Fruit fly (Drosophila melanogaster) whole organism, wandering third instar larva: ENCODE results near the gene B9d2.

ENCODE experiments used
- Abd-B ChIP-seq: fragments of >200 bp; optimal IDR thresholded peaks from 2 replicates; lab custom pipeline; 2017; ENCODE audit warnings: missing biosample characterization, missing genetic modification characterization
- CG9705 ChIP-seq: fragments of 200-800 bp; sonication (Bioruptor generic); optimal IDR thresholded peaks from 2 replicates; lab custom pipeline; 2018; ENCODE audit warnings: missing biosample characterization, mild to moderate bottlenecking, missing genetic modification characterization
- Hnf4 ChIP-seq: fragments of 200-800 bp; sonication (Bioruptor generic); optimal IDR thresholded peaks from 2 replicates; lab custom pipeline; 2016; ENCODE audit warnings: missing biosample characterization, mild to moderate bottlenecking, missing genetic modification characterization
- Rel ChIP-seq, 2 experiments: fragments of 200-800 bp; sonication (Bioruptor generic) in 1 of 2; optimal IDR thresholded peaks; 2 replicates in 1 of 2; 3 replicates in 1 of 2; lab custom pipeline; 2016 to 2019; ENCODE audit warnings: mild to moderate bottlenecking in 2 of 2, missing biosample characterization in 2 of 2, missing genetic modification characterization in 2 of 2, moderate library complexity in 1 of 2
- br ChIP-seq: fragments of 200-800 bp; sonication (Bioruptor generic); optimal IDR thresholded peaks from 2 replicates; lab custom pipeline; 2016; ENCODE audit warnings: missing biosample characterization, missing genetic modification characterization
- tai ChIP-seq: sonication (Bioruptor generic); optimal IDR thresholded peaks from 2 replicates; lab custom pipeline; 2016; ENCODE audit warnings: missing biosample characterization, missing genetic modification characterization
- usp ChIP-seq: fragments of >200 bp; optimal IDR thresholded peaks from 2 replicates; lab custom pipeline; 2017; ENCODE audit warnings: missing biosample characterization, missing genetic modification characterization

DNA sequence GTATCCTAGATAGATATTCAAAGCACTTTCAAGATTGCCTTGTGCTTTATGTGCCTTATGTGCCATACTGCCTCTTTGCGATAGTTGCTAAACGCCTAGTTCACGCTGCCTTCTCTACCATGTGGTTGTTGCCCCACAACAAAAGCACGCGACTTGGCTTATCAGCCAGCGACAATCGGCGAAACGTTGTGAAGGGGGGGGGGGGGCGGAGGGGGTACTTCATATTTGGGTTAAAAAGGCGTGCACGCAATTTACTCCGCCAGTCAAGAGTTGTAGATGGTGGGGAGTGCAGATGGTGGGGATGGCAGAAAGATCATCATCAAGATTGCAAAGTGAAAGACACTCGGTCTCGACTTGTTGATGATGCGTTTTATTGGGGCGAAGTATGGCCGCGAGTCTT is 38.7 kb upstream of the B9d2 start:
- TF ChIP-seq Abd-B (GFP tag; lab: Kevin White, UChicago) (no peak), Hnf4 (GFP tag; lab: Kevin White, UChicago) (no peak), br (GFP tag; lab: Kevin White, UChicago) (no peak), tai (GFP tag; lab: Kevin White, UChicago) (no peak), Rel (GFP tag; optimal IDR thresholded peaks at IDR 0.05; lab: Kevin White, UChicago) (no peak), Rel (tag; optimal IDR thresholded peaks at IDR 0.05; lab: Kevin White, UChicago) (no peak), usp (GFP tag; lab: Kevin White, UChicago) (no peak), CG9705 (GFP tag; lab: Kevin White, UChicago) (no peak)
